Worm (Caenorhabditis elegans) whole organism, L4/young adult: Measurements from ENCODE around the gene unc-9.

Experiments used
- W03F9.2 ChIP-seq: fragments of 150-350 bp; optimal IDR thresholded peaks from 2 replicates; lab custom pipeline; 2014; ENCODE audit warnings: missing biosample characterization, missing genetic modification characterization
- dao-5 ChIP-seq: sonication (generic microtip); optimal IDR thresholded peaks from 2 replicates; lab custom pipeline; 2016; ENCODE audit warnings: missing genotype, missing genetic modification characterization, moderate library complexity, missing compliant biosample characterization
- him-1 ChIP-seq: sonication (generic microtip); optimal IDR thresholded peaks from 2 replicates; lab custom pipeline; 2016; ENCODE audit warnings: missing genotype, missing genetic modification reagents, missing genetic modification characterization, missing compliant biosample characterization

DNA sequence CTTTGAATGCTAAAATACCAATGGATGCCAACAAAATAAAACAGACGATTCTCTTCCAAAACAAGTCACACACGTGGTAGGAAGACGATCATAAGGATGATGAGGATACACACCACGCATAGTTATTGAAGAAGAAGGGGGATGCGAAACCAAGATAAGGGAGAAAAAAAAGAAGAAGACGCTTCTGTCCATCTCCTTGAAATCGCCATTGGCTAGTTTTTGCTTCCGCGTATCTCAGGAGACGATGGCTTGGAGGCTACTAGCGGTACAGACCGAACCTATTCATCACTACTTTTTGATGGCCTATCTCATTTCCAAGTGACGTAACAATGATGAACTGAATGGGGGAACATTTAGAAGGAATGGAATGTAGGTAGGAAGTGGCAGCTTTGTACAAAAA is 37.3 kb upstream of the unc-9 start:
- TF ChIP-seq dao-5 (tag; lab: Kevin White, UChicago), result no peak
- TF ChIP-seq W03F9.2 (tag; lab: Kevin White, UChicago), result no peak
- no peak for TF ChIP-seq him-1 (tag; lab: Kevin White, UChicago)
